Worm (Caenorhabditis elegans) whole organism, L3 larva: ENCODE results near the gene F23G4.1.

Experiments
- ceh-28 ChIP-seq: fragments of 150-350 bp; optimal IDR thresholded peaks from 2 replicates; lab custom pipeline; 2014; ENCODE audit warnings: missing biosample characterization, missing genetic modification reagents, missing genetic modification characterization
- jun-1 ChIP-seq: fragments of 150-350 bp; optimal IDR thresholded peaks from 2 replicates; lab custom pipeline; 2014; ENCODE audit warnings: missing biosample characterization, missing genetic modification reagents, missing genetic modification characterization
- pqm-1 ChIP-seq: fragments of 150-350 bp; optimal IDR thresholded peaks from 2 replicates; lab custom pipeline; 2017; ENCODE audit warnings: missing biosample characterization, missing genetic modification characterization, inconsistent platforms
- skn-1 ChIP-seq: fragments of 150-350 bp; optimal IDR thresholded peaks from 2 replicates; lab custom pipeline; 2014; ENCODE audit warnings: missing biosample characterization, missing genetic modification characterization

DNA sequence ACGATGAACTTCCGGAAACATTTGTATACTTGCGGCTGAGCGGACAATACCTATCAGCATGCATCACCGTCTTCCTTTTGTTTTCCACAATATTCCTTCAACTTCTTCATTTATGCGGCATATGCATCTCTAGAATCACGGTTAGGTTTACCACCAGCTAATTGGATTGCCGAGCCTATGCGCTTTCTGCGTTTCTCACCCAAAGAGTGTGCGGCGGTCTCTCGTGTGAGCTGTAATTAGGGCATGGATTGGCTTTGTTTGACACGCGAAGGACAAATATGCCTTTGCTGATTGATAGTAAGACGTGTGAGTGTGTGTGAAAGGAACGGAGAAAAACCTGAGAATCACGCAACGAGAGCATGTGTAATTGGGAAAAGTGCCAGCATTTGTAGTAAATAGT is 10.5 kb upstream of the F23G4.1 start:
- no peak for TF ChIP-seq pqm-1 (tag; lab: Kevin White, UChicago)
- TF ChIP-seq ceh-28, result no peak
- TF ChIP-seq jun-1, result no peak
- TF ChIP-seq skn-1 (tag; lab: Kevin White, UChicago), result no peak
